Worm (Caenorhabditis elegans): ENCODE data around the gene dph-3.
"Not testable (repeated sequence)": the region's sequence is repeated elsewhere in the genome, so short reads cannot be mapped to it uniquely, and the experiment has no call there.

Gene dph-3

ce11 chrIV:9735750-9736149 is 28.8 kb downstream of the dph-3 start:
- TF ChIP-seq Y22D7AL.16 (tag; optimal IDR thresholded peaks at IDR 0.05) (no peak), elt-2 (tag; optimal IDR thresholded peaks at IDR 0.05) (peak; percentile 64)

- TF ChIP-seq elt-2 (tag; optimal IDR thresholded peaks at IDR 0.05) = peak; percentile 31
- no peak for TF ChIP-seq nhr-232 (tag; optimal IDR thresholded peaks at IDR 0.05)
- TF ChIP-seq dve-1 (tag; optimal IDR thresholded peaks at IDR 0.05) = no peak
These were observed 30.4 kb downstream of the dph-3 start, which contains the start of gene cka-1 for ce11 chrIV:9737204-9737790. Gene cka-1 (minus strand): TSS chrIV:9737621.

ce11 chrIV:9738194-9738593 is 31.2 kb downstream of the dph-3 start, which contains the start of gene C28D4.10:
Gene C28D4.10 (plus strand): TSS chrIV:9738494.
- no peak for TF ChIP-seq ceh-34 (tag; optimal IDR thresholded peaks at IDR 0.05)
- no peak for TF ChIP-seq K02D7.2 (tag; optimal IDR thresholded peaks at IDR 0.05)
- no peak for TF ChIP-seq ceh-2 (tag; optimal IDR thresholded peaks at IDR 0.05)
- TF ChIP-seq nhr-11 (tag; optimal IDR thresholded peaks at IDR 0.05) = no peak

ce11 chrIV:9739001-9739400 is 32.1 kb downstream of the dph-3 start:
- no peak for TF ChIP-seq ceh-22 (tag; optimal IDR thresholded peaks at IDR 0.05)
- no peak for TF ChIP-seq dmd-4 (tag; optimal IDR thresholded peaks at IDR 0.05; ENCODE audit: borderline replicate concordance)
- no peak for TF ChIP-seq ceh-31 (tag; optimal IDR thresholded peaks at IDR 0.05)
- no peak for TF ChIP-seq fkh-10 (GFP tag; optimal IDR thresholded peaks at IDR 0.05)
- no peak for TF ChIP-seq unc-3 (GFP tag; conservative IDR thresholded peaks at IDR 0.05)
- no peak for TF ChIP-seq unc-3 (tag; optimal IDR thresholded peaks at IDR 0.05)
- no peak for TF ChIP-seq lin-11 (tag; optimal IDR thresholded peaks at IDR 0.05)
- TF ChIP-seq unc-55 (GFP tag; optimal IDR thresholded peaks at IDR 0.05) = no peak
- TF ChIP-seq T23F11.4 (GFP tag; optimal IDR thresholded peaks at IDR 0.05) = no peak
- TF ChIP-seq K02D7.2 (tag; optimal IDR thresholded peaks at IDR 0.05) = no peak
- no peak for TF ChIP-seq pros-1 (tag; optimal IDR thresholded peaks at IDR 0.05)

- TF ChIP-seq unc-86, ttx-3, ceh-18 (tag; optimal IDR thresholded peaks at IDR 0.05): not testable (repeated sequence)
These were observed 34.1 kb downstream of the dph-3 start, which contains the start of gene gln-6 for ce11 chrIV:9740851-9741549. Gene gln-6 (minus strand): TSS chrIV:9740901.

ce11 chrIV:9742883-9743282 is 35.9 kb downstream of the dph-3 start, which contains the start of gene C28D4.7:
Gene C28D4.7 (minus strand): TSS chrIV:9743147.
- TF ChIP-seq ceh-22 (tag; optimal IDR thresholded peaks at IDR 0.05) (no peak), nhr-232 (tag; optimal IDR thresholded peaks at IDR 0.05) (no peak), sox-2 (GFP tag; IDR thresholded peaks at IDR 0.05) (no peak), dve-1 (tag; optimal IDR thresholded peaks at IDR 0.05) (no peak), ztf-16 (tag; optimal IDR thresholded peaks at IDR 0.05) (no peak), sdc-2 (tag; optimal IDR thresholded peaks at IDR 0.05) (no peak), C38D4.7 (GFP tag; optimal IDR thresholded peaks at IDR 0.05) (no peak)

- TF ChIP-seq K02D7.2 (tag; optimal IDR thresholded peaks at IDR 0.05) (no peak), unc-3 (GFP tag; conservative IDR thresholded peaks at IDR 0.05) (no peak), unc-3 (tag; optimal IDR thresholded peaks at IDR 0.05) (no peak), hlh-30 (tag; optimal IDR thresholded peaks at IDR 0.05; ENCODE audit: insufficient read depth) (no peak), dve-1 (tag; optimal IDR thresholded peaks at IDR 0.05) (no peak), ztf-16 (tag; optimal IDR thresholded peaks at IDR 0.05) (no peak), K09A11.1 (tag; optimal IDR thresholded peaks at IDR 0.05; ENCODE audit: insufficient read depth) (no peak), che-1 (tag; optimal IDR thresholded peaks at IDR 0.05) (no peak), ets-4 (tag; optimal IDR thresholded peaks at IDR 0.05) (no peak), eyg-1 (tag; optimal IDR thresholded peaks at IDR 0.05) (no peak), pag-3 (tag; optimal IDR thresholded peaks at IDR 0.05; ENCODE audit: borderline replicate concordance) (no peak), fkh-6 (tag; optimal IDR thresholded peaks at IDR 0.05) (no peak), tbx-7 (tag; optimal IDR thresholded peaks at IDR 0.05) (no peak), ttx-3 (tag; optimal IDR thresholded peaks at IDR 0.05) (no peak), ama-1 (optimal IDR thresholded peaks at IDR 0.05) (no peak), pax-1 (tag; optimal IDR thresholded peaks at IDR 0.05) (no peak), dmd-4 (tag; optimal IDR thresholded peaks at IDR 0.05; ENCODE audit: borderline replicate concordance) (no peak), ceh-9 (tag; optimal IDR thresholded peaks at IDR 0.05) (no peak), syd-9 (tag; optimal IDR thresholded peaks at IDR 0.05) (no peak)
These were observed 38.0 kb downstream of the dph-3 start, which contains the start of gene C28D4.4 for ce11 chrIV:9744905-9745304. Gene C28D4.4 (minus strand): TSS chrIV:9745005.
